Worm (Caenorhabditis elegans): Measurements from ENCODE around the gene clpp-1.

The clpp-1 gene

ce11 chrII:10281674-10282073 is 21.0 kb downstream of the clpp-1 start:
- TF ChIP-seq egl-27 (tag; optimal IDR thresholded peaks at IDR 0.05) (no peak), sea-2 (GFP tag; optimal IDR thresholded peaks at IDR 0.05) (no peak), nhr-237 (tag; optimal IDR thresholded peaks at IDR 0.05) (no peak), mdl-1 (tag; optimal IDR thresholded peaks at IDR 0.05) (no peak), skn-1 (tag; optimal IDR thresholded peaks at IDR 0.05) (no peak), egl-5 (tag; optimal IDR thresholded peaks at IDR 0.05) (no peak), elt-2 (tag; optimal IDR thresholded peaks at IDR 0.05) (peak; percentile 75), pqm-1 (tag; optimal IDR thresholded peaks at IDR 0.05) (peak; percentile 82), unc-39 (tag; optimal IDR thresholded peaks at IDR 0.05) (no peak), nhr-25 (tag; optimal IDR thresholded peaks at IDR 0.05) (no peak)

ce11 chrII:10279561-10279960 is 23.1 kb downstream of the clpp-1 start, which contains the start of gene ZK971.1:
TSS of gene ZK971.1 (minus strand) at chrII:10279661.
- TF ChIP-seq zag-1 (tag; optimal IDR thresholded peaks at IDR 0.05) (no peak), ztf-11 (tag; optimal IDR thresholded peaks at IDR 0.05) (no peak), ceh-28 (tag; optimal IDR thresholded peaks at IDR 0.05) (no peak), skn-1 (tag; optimal IDR thresholded peaks at IDR 0.05) (no peak), fkh-2 (tag; optimal IDR thresholded peaks at IDR 0.05) (no peak), ceh-16 (tag; optimal IDR thresholded peaks at IDR 0.05) (no peak), R02D3.7 (tag; optimal IDR thresholded peaks at IDR 0.05) (no peak), nhr-23 (tag; optimal IDR thresholded peaks at IDR 0.05) (no peak), nhr-28 (tag; optimal IDR thresholded peaks at IDR 0.05) (no peak), jun-1 (tag; optimal IDR thresholded peaks at IDR 0.05) (no peak), lin-39 (tag; optimal IDR thresholded peaks at IDR 0.05) (no peak), pha-4 (tag; optimal IDR thresholded peaks at IDR 0.05) (no peak), elt-2 (tag; optimal IDR thresholded peaks at IDR 0.05) (no peak), nhr-11 (tag; optimal IDR thresholded peaks at IDR 0.05) (no peak), fos-1 (tag; optimal IDR thresholded peaks at IDR 0.05) (no peak), nhr-237 (tag; optimal IDR thresholded peaks at IDR 0.05) (no peak), nhr-43 (tag; optimal IDR thresholded peaks at IDR 0.05; ENCODE audit: poor library complexity, severe bottlenecking) (no peak)

- TF ChIP-seq unc-39 (tag; optimal IDR thresholded peaks at IDR 0.05), result no peak
- no peak for TF ChIP-seq ztf-4 (tag; optimal IDR thresholded peaks at IDR 0.05)
- no peak for TF ChIP-seq fkh-2 (tag; optimal IDR thresholded peaks at IDR 0.05)
Measured at ce11 chrII:10271093-10271492, 31.5 kb downstream of the clpp-1 start, which contains the start of gene F54B3.4. TSS of gene F54B3.4 (minus strand) at chrII:10271193.

- TF ChIP-seq jun-1 (tag; optimal IDR thresholded peaks at IDR 0.05) (no peak), nhr-76 (tag; optimal IDR thresholded peaks at IDR 0.05) (no peak), lsy-12 (tag; optimal IDR thresholded peaks at IDR 0.05) (no peak), mml-1 (tag; optimal IDR thresholded peaks at IDR 0.05) (no peak), nhr-28 (tag; optimal IDR thresholded peaks at IDR 0.05) (no peak), ztf-11 (tag; optimal IDR thresholded peaks at IDR 0.05) (no peak), nfya-1 (tag; optimal IDR thresholded peaks at IDR 0.05; ENCODE audit: insufficient read depth) (no peak)
Measured at ce11 chrII:10270052-10270451, 32.6 kb downstream of the clpp-1 start, which contains the start of gene F54B3.2. TSS of gene F54B3.2 (minus strand) at chrII:10270152.

- TF ChIP-seq unc-62 (GFP tag; optimal IDR thresholded peaks at IDR 0.05), result no peak
- TF ChIP-seq nhr-23 (tag; optimal IDR thresholded peaks at IDR 0.05), result no peak
Measured at ce11 chrII:10261261-10261660, 41.4 kb downstream of the clpp-1 start.

ce11 chrII:10252048-10252447 is 50.6 kb downstream of the clpp-1 start:
- TF ChIP-seq fkh-10 (GFP tag; optimal IDR thresholded peaks at IDR 0.05), result no peak
- TF ChIP-seq lin-15B (tag; optimal IDR thresholded peaks at IDR 0.05), result no peak
- no peak for TF ChIP-seq hmg-11 (tag; optimal IDR thresholded peaks at IDR 0.05)
- no peak for TF ChIP-seq aly-2 (tag; optimal IDR thresholded peaks at IDR 0.05)

Measured in whole organism, L3 larva.